Fruit fly (Drosophila melanogaster): ENCODE data around the gene CG13692.

The CG13692 gene

DNA sequence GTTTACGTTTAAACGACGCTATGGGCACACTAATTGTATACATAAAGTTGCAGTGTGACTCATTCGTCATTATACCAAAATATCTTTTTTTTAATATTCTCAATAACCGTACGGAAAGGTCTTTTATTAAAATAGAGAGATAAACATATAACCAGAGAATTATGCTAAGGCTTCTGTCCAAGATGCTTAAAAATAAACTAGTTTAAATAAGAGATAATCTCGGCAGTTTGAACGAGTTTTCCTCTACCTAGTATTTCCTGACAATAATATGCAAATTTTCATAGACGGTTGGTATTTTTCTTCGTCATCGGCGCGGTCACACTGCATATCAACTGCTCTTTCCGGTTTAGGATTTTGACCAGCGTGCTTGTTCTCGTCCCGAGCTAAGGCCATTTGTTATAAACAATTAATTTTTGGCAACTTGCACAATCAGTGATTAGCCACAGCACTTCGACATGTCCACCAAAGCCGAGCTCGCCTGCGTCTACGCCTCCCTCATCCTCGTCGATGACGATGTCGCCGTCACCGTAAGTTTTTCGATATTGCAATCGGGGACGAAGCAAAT, 1.9 kb upstream of the CG13692 start, which contains the start of the genes CG13690 and RpLP1 (continued):
- TF ChIP-seq wek (GFP tag; optimal IDR thresholded peaks at IDR 0.05): peak; percentile 82
- TF ChIP-seq ftz-f1 (GFP tag; optimal IDR thresholded peaks at IDR 0.05): peak; percentile 23
- TF ChIP-seq ato (GFP tag; IDR thresholded peaks at IDR 0.05; ENCODE audit: partially characterized antibody): 0 out of 2 replicates have a peak, but pooled peaks have one; percentile 15
- TF ChIP-seq Mrtf (GFP tag; IDR thresholded peaks at IDR 0.05): no peak
- TF ChIP-seq HLH54F (GFP tag; optimal IDR thresholded peaks at IDR 0.05): peak; percentile 31
- TF ChIP-seq sim (GFP tag; IDR thresholded peaks at IDR 0.05): peak; percentile 51; the same call in 1 of the 2 replicates
- peak; percentile 86 for TF ChIP-seq chm (GFP tag; IDR thresholded peaks at IDR 0.05)
- TF ChIP-seq Camta (GFP tag; optimal IDR thresholded peaks at IDR 0.05): peak; percentile 68
- no peak for TF ChIP-seq Ada2b (GFP tag; IDR thresholded peaks at IDR 0.05)
- TF ChIP-seq Pdp1 (GFP tag; optimal IDR thresholded peaks at IDR 0.05): peak; percentile 39 to 76
- TF ChIP-seq CG8765 (GFP tag; IDR thresholded peaks at IDR 0.05): no peak
- peak; percentile 72 for TF ChIP-seq CG33557 (GFP tag; optimal IDR thresholded peaks at IDR 0.05)
- peak; percentile 80 for TF ChIP-seq gcm (GFP tag; optimal IDR thresholded peaks at IDR 0.05)
- TF ChIP-seq CG13296 (GFP tag; optimal IDR thresholded peaks at IDR 0.05): peak; percentile 87
- TF ChIP-seq CG8388 (GFP tag; optimal IDR thresholded peaks at IDR 0.05): peak; percentile 70
- TF ChIP-seq ac (GFP tag; optimal IDR thresholded peaks at IDR 0.05): peak; percentile 51
- TF ChIP-seq en (GFP tag; optimal IDR thresholded peaks at IDR 0.05): peak; percentile 72
- peak; percentile 87 for TF ChIP-seq CG6813 (GFP tag; optimal IDR thresholded peaks at IDR 0.05)
- no peak for TF ChIP-seq sc (optimal IDR thresholded peaks at IDR 0.05)
- TF ChIP-seq sc (GFP tag; optimal IDR thresholded peaks at IDR 0.05): peak; percentile 72
- no peak for TF ChIP-seq yki (optimal IDR thresholded peaks at IDR 0.05)
- peak; percentile 24; the same call in 1 of the 3 replicates for TF ChIP-seq Optix (GFP tag; IDR thresholded peaks at IDR 0.05)
- no peak for TF ChIP-seq Opbp (GFP tag; IDR thresholded peaks at IDR 0.05; ENCODE audit: partially characterized antibody)
- peak; percentile 51 for TF ChIP-seq zfh2 (GFP tag; optimal IDR thresholded peaks at IDR 0.05)
- no peak for TF ChIP-seq Ptx1 (GFP tag; IDR thresholded peaks at IDR 0.05)
- TF ChIP-seq MBD-R2 (GFP tag; IDR thresholded peaks at IDR 0.05): peak; percentile 8; the same call in 1 of the 2 replicates
- no peak for TF ChIP-seq CG7786 (GFP tag; optimal IDR thresholded peaks at IDR 0.05)
- peak; percentile 49 for TF ChIP-seq CG9932 (GFP tag; IDR thresholded peaks at IDR 0.05)
- TF ChIP-seq Oaz (GFP tag; IDR thresholded peaks at IDR 0.05): no peak
- TF ChIP-seq unpg (GFP tag; optimal IDR thresholded peaks at IDR 0.05): peak; percentile 73
- TF ChIP-seq kah (GFP tag; optimal IDR thresholded peaks at IDR 0.05): peak; percentile 76
- TF ChIP-seq CG17361 (GFP tag; IDR thresholded peaks at IDR 0.05): peak; percentile 85
- peak; percentile 57 for TF ChIP-seq CG10274 (GFP tag; optimal IDR thresholded peaks at IDR 0.05)
- peak; percentile 93 for TF ChIP-seq CG9727 (GFP tag; optimal IDR thresholded peaks at IDR 0.05)
- peak; percentile 22 for TF ChIP-seq Mad (GFP tag; optimal IDR thresholded peaks at IDR 0.05)
- TF ChIP-seq gem (tag; optimal IDR thresholded peaks at IDR 0.05): peak; percentile 65
- peak; percentile 69; the same call in 1 of the 3 replicates for TF ChIP-seq gce (GFP tag; IDR thresholded peaks at IDR 0.05)
- TF ChIP-seq sisA (GFP tag; IDR thresholded peaks at IDR 0.05): no peak
- TF ChIP-seq tio (GFP tag; optimal IDR thresholded peaks at IDR 0.05): no peak
- TF ChIP-seq CG17912 (GFP tag; optimal IDR thresholded peaks at IDR 0.05): peak; percentile 87
- peak; percentile 99 for TF ChIP-seq CG9797 (GFP tag; optimal IDR thresholded peaks at IDR 0.05)
- no peak for TF ChIP-seq jing (GFP tag; optimal IDR thresholded peaks at IDR 0.05)
- TF ChIP-seq B-H1 (GFP tag; IDR thresholded peaks at IDR 0.05): peak; percentile 35; the same call in 1 of the 3 replicates
- TF ChIP-seq CG1832 (GFP tag; optimal IDR thresholded peaks at IDR 0.05): no peak
- TF ChIP-seq trem (tag; optimal IDR thresholded peaks at IDR 0.05): peak; percentile 92
- peak; percentile 89 for TF ChIP-seq phol (tag; optimal IDR thresholded peaks at IDR 0.05)
- peak; percentile 58 for TF ChIP-seq Dad (GFP tag; optimal IDR thresholded peaks at IDR 0.05)
- peak; percentile 73 for TF ChIP-seq tap (tag; optimal IDR thresholded peaks at IDR 0.05)
- TF ChIP-seq Ets97D (GFP tag; optimal IDR thresholded peaks at IDR 0.05): peak; percentile 99
- TF ChIP-seq CG9609 (GFP tag; optimal IDR thresholded peaks at IDR 0.05): peak; percentile 60
- peak; percentile 27 for TF ChIP-seq Fer2 (tag; optimal IDR thresholded peaks at IDR 0.05)

Measured in whole organism, embryonic.